Worm (Caenorhabditis elegans) whole organism, midembryonic: ENCODE measurements around the gene F09C8.2.

Experiments used
- T22C8.4 ChIP-seq: fragments of 200-800 bp; sonication (Bioruptor generic); IDR thresholded peaks from 2 replicates; pipeline ENCODE4 v1.3.6; 2022; ENCODE audit warnings: missing genetic modification characterization, missing compliant biosample characterization
- cog-1 ChIP-seq: sonication (generic microtip); optimal IDR thresholded peaks from 2 replicates; lab custom pipeline; 2016; ENCODE audit warnings: missing genetic modification characterization, missing compliant biosample characterization
- flt-1 ChIP-seq: fragments of 200-800 bp; sonication (Bioruptor generic); IDR thresholded peaks from 2 replicates; pipeline ENCODE4 v1.3.6; 2022; ENCODE audit warnings: missing genetic modification characterization, missing compliant biosample characterization
- klf-2 ChIP-seq: fragments of 200-800 bp; sonication (Bioruptor generic); conservative IDR thresholded peaks from 2 replicates; pipeline ENCODE4 v1.3.6; 2022; ENCODE audit warnings: missing genetic modification reagents, missing genetic modification characterization, missing compliant biosample characterization
- med-1 ChIP-seq: sonication (generic microtip); optimal IDR thresholded peaks from 2 replicates; lab custom pipeline; 2017; ENCODE audit warnings: missing genetic modification characterization, mild to moderate bottlenecking, missing compliant biosample characterization, antibody characterized with exemption, missing genetic modification reagents; ENCODE audit not compliant: insufficient read depth
- ref-1 ChIP-seq: fragments of 200-800 bp; sonication (Bioruptor generic); conservative IDR thresholded peaks from 2 replicates; pipeline ENCODE4 v1.3.6; 2022; ENCODE audit warnings: missing genetic modification reagents, missing genetic modification characterization, missing compliant biosample characterization
- tab-1 ChIP-seq: fragments of 200-800 bp; sonication (Bioruptor generic); IDR thresholded peaks from 2 replicates; pipeline ENCODE4 v1.3.6; 2022; ENCODE audit warnings: missing genetic modification characterization, missing compliant biosample characterization
- ztf-23 ChIP-seq: fragments of 200-800 bp; sonication (Bioruptor generic); IDR thresholded peaks from 2 replicates; pipeline ENCODE4 v1.3.6; 2022; ENCODE audit warnings: missing genetic modification reagents, missing genetic modification characterization, missing compliant biosample characterization
- ztf-29 ChIP-seq: fragments of 200-800 bp; sonication (Bioruptor generic); IDR thresholded peaks from 2 replicates; pipeline ENCODE4 v1.3.6; 2022; ENCODE audit warnings: missing genetic modification reagents, missing genetic modification characterization, missing compliant biosample characterization

ce11 chrX:16112923-16113322 is 33.9 kb downstream of the F09C8.2 start:
- TF ChIP-seq klf-2 (GFP tag; lab: Robert Waterston, UW) (no peak), T22C8.4 (GFP tag; lab: Robert Waterston, UW) (no peak), med-1 (GFP tag; lab: Kevin White, UChicago) (no peak), flt-1 (GFP tag; lab: Robert Waterston, UW) (no peak), ztf-29 (GFP tag; lab: Robert Waterston, UW) (no peak), ref-1 (GFP tag; lab: Robert Waterston, UW) (no peak), cog-1 (no peak), ztf-23 (GFP tag; lab: Robert Waterston, UW) (no peak), tab-1 (no peak)
